Worm (Caenorhabditis elegans): ENCODE measurements around the gene F56A8.9.
A peak's percentile ranks its signal among the peaks of the same experiment; 100 is the strongest.

Gene F56A8.9

ce11 chrIII:13215682-13216081 lies 38.8 kb upstream of the F56A8.9 start:
- no peak for TF ChIP-seq unc-86 (tag; optimal IDR thresholded peaks at IDR 0.05)
- no peak for TF ChIP-seq K02D7.2 (tag; optimal IDR thresholded peaks at IDR 0.05)
- TF ChIP-seq eyg-1 (tag; optimal IDR thresholded peaks at IDR 0.05) = no peak
- TF ChIP-seq ceh-30 (tag; optimal IDR thresholded peaks at IDR 0.05) = no peak
- TF ChIP-seq unc-42 (tag; optimal IDR thresholded peaks at IDR 0.05) = peak; percentile 10
- no peak for TF ChIP-seq nhr-11 (tag; optimal IDR thresholded peaks at IDR 0.05)

DNA sequence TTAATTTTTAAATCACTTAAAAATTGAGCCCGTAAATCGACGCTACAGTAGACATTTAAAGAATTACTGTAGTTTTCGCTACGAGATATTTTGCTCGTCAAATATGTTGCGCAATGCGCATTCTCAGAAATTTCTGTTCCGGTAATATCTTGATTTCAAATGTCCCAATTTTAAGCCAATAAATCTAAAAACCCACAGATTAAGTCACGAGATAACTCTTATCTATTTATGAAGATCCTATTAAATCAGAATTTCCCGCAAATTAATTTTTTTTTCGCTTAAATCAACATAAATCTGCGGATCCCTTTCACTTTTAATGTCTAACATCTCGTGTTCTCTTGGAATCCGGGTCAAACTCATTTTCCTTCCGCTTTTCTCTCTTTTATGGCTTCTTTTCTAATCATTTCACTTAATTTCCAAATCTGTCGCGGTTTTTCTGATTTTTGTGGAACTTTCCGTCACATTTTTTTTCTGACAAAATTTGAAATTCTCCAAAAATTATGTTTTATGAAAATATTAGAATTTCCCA lies 37.9 kb upstream of the F56A8.9 start:
- TF ChIP-seq ceh-45 (GFP tag; IDR thresholded peaks at IDR 0.05) = no peak
- no peak for TF ChIP-seq unc-3 (GFP tag; conservative IDR thresholded peaks at IDR 0.05)
- TF ChIP-seq unc-3 (tag; optimal IDR thresholded peaks at IDR 0.05) = no peak
- no peak for TF ChIP-seq eyg-1 (tag; optimal IDR thresholded peaks at IDR 0.05)
- no peak for TF ChIP-seq hlh-30 (tag; optimal IDR thresholded peaks at IDR 0.05; ENCODE audit: insufficient read depth)
- TF ChIP-seq gmeb-2 (tag; optimal IDR thresholded peaks at IDR 0.05) = no peak
- no peak for TF ChIP-seq dmd-4 (tag; optimal IDR thresholded peaks at IDR 0.05; ENCODE audit: borderline replicate concordance)
- no peak for TF ChIP-seq nfya-1 (tag; optimal IDR thresholded peaks at IDR 0.05)
- no peak for TF ChIP-seq sdc-2 (tag; optimal IDR thresholded peaks at IDR 0.05)
- no peak for TF ChIP-seq nhr-232 (tag; optimal IDR thresholded peaks at IDR 0.05)
- TF ChIP-seq ceh-22 (tag; optimal IDR thresholded peaks at IDR 0.05) = no peak
- no peak for TF ChIP-seq hlh-8 (tag; optimal IDR thresholded peaks at IDR 0.05)
- TF ChIP-seq ceh-19 (GFP tag; optimal IDR thresholded peaks at IDR 0.05) = no peak
- no peak for TF ChIP-seq syd-9 (tag; optimal IDR thresholded peaks at IDR 0.05)
- TF ChIP-seq ceh-48 (tag; optimal IDR thresholded peaks at IDR 0.05) = no peak

DNA sequence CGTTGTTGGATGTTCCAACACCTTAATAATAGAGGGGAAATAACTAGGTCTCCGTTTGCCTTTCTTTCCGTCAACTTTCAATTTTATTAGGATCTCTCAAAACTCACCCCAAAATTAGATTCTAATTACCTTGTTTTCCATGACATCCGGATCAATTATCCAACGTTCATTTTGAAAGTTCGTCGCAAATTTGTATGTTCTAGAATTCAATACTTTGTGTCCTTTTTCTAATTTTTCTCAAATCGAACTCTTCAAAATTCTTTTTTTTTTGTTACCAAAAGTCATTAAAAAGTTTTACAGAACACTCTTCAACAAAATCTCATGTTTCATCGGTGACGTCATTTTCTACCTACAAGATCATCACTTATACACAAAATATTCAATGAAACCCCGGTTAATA lies 31.7 kb upstream of the F56A8.9 start, which contains the start of gene Y43F4A.1:
TSS of gene Y43F4A.1 (plus strand) at position 301 of the 400 bp plus-strand sequence.
- TF ChIP-seq npax-4 (tag; optimal IDR thresholded peaks at IDR 0.05) (no peak), ceh-34 (tag; optimal IDR thresholded peaks at IDR 0.05) (no peak), hlh-8 (tag; optimal IDR thresholded peaks at IDR 0.05) (no peak), sdc-2 (tag; optimal IDR thresholded peaks at IDR 0.05) (no peak)

- no peak for TF ChIP-seq K02D7.2 (tag; optimal IDR thresholded peaks at IDR 0.05)
- no peak for TF ChIP-seq ceh-24 (tag; optimal IDR thresholded peaks at IDR 0.05)
- no peak for TF ChIP-seq unc-86 (tag; optimal IDR thresholded peaks at IDR 0.05)
- no peak for TF ChIP-seq hlh-13 (GFP tag; optimal IDR thresholded peaks at IDR 0.05)
- TF ChIP-seq pat-9 (tag; optimal IDR thresholded peaks at IDR 0.05) = peak; percentile 50
- TF ChIP-seq madf-2 (tag; optimal IDR thresholded peaks at IDR 0.05) = no peak
- TF ChIP-seq T23F11.4 (GFP tag; optimal IDR thresholded peaks at IDR 0.05) = no peak
- no peak for TF ChIP-seq sox-4 (tag; optimal IDR thresholded peaks at IDR 0.05)
- TF ChIP-seq ceh-30 (tag; optimal IDR thresholded peaks at IDR 0.05) = no peak
- TF ChIP-seq pha-4 (tag; optimal IDR thresholded peaks at IDR 0.05) = no peak
- TF ChIP-seq tbx-2 (tag; optimal IDR thresholded peaks at IDR 0.05) = peak; percentile 36
- TF ChIP-seq hlh-8 (tag; optimal IDR thresholded peaks at IDR 0.05) = no peak
- peak; percentile 6 for TF ChIP-seq hlh-6 (tag; optimal IDR thresholded peaks at IDR 0.05)
- TF ChIP-seq elt-4 (tag; optimal IDR thresholded peaks at IDR 0.05) = no peak
- TF ChIP-seq zip-5 (tag; optimal IDR thresholded peaks at IDR 0.05) = no peak
- TF ChIP-seq ztf-16 (tag; optimal IDR thresholded peaks at IDR 0.05) = no peak
- peak; percentile 22 for TF ChIP-seq che-1 (tag; optimal IDR thresholded peaks at IDR 0.05)
- TF ChIP-seq npax-4 (tag; optimal IDR thresholded peaks at IDR 0.05) = no peak
- no peak for TF ChIP-seq fax-1 (tag; optimal IDR thresholded peaks at IDR 0.05)
- no peak for TF ChIP-seq unc-42 (tag; optimal IDR thresholded peaks at IDR 0.05)
- TF ChIP-seq ceh-18 (tag; optimal IDR thresholded peaks at IDR 0.05) = no peak
- TF ChIP-seq pqm-1 (tag; optimal IDR thresholded peaks at IDR 0.05) = no peak
- TF ChIP-seq mec-3 (tag; optimal IDR thresholded peaks at IDR 0.05; ENCODE audit: borderline replicate concordance) = no peak
- TF ChIP-seq tbx-7 (tag; optimal IDR thresholded peaks at IDR 0.05) = no peak
- peak; percentile 51 for TF ChIP-seq hlh-30 (tag; optimal IDR thresholded peaks at IDR 0.05; ENCODE audit: insufficient read depth)
- TF ChIP-seq ttx-3 (tag; optimal IDR thresholded peaks at IDR 0.05) = no peak
- TF ChIP-seq C38D4.7 (GFP tag; optimal IDR thresholded peaks at IDR 0.05) = no peak
- no peak for TF ChIP-seq K09A11.1 (tag; optimal IDR thresholded peaks at IDR 0.05; ENCODE audit: insufficient read depth)
- no peak for TF ChIP-seq nhr-11 (tag; optimal IDR thresholded peaks at IDR 0.05)
- no peak for TF ChIP-seq fkh-10 (GFP tag; optimal IDR thresholded peaks at IDR 0.05)
- no peak for TF ChIP-seq dve-1 (tag; optimal IDR thresholded peaks at IDR 0.05)
- TF ChIP-seq lim-6 (tag; optimal IDR thresholded peaks at IDR 0.05) = no peak
- TF ChIP-seq ceh-19 (GFP tag; optimal IDR thresholded peaks at IDR 0.05) = no peak
Observed at ce11 chrIII:13224395-13224794, 30.1 kb upstream of the F56A8.9 start.

Data from whole organism, late embryonic.